Fruit fly (Drosophila melanogaster): Measurements from ENCODE around the gene CG6013.

CG6013 gene

dm6 chr3R:19010923-19011322, 20.4 kb upstream of the CG6013 start (continued):
- TF ChIP-seq pnt (GFP tag; optimal IDR thresholded peaks at IDR 0.05) (no peak), cato (GFP tag; optimal IDR thresholded peaks at IDR 0.05; ENCODE audit: borderline replicate concordance) (no peak), danr (GFP tag; IDR thresholded peaks at IDR 0.05) (no peak), CG9797 (GFP tag; optimal IDR thresholded peaks at IDR 0.05) (no peak), fd64A (GFP tag; optimal IDR thresholded peaks at IDR 0.05) (no peak), CG11093 (GFP tag; IDR thresholded peaks at IDR 0.05) (no peak), CG15073 (GFP tag; optimal IDR thresholded peaks at IDR 0.05) (no peak), CG6689 (GFP tag; IDR thresholded peaks at IDR 0.05) (no peak), CG12236 (GFP tag; optimal IDR thresholded peaks at IDR 0.05) (no peak), NfI (GFP tag; optimal IDR thresholded peaks at IDR 0.05) (no peak), Pdp1 (GFP tag; optimal IDR thresholded peaks at IDR 0.05) (peak in 1 of 2 experiments; percentile 51), pan (optimal IDR thresholded peaks at IDR 0.05) (no peak), pan (GFP tag; optimal IDR thresholded peaks at IDR 0.05 in 1 of 2, IDR thresholded peaks at IDR 0.05 in 1 of 2) (no peak), CG5245 (GFP tag; optimal IDR thresholded peaks at IDR 0.05) (no peak), Doc3 (GFP tag; IDR thresholded peaks at IDR 0.05; ENCODE audit: partially characterized antibody) (no peak), CG2889 (GFP tag; IDR thresholded peaks at IDR 0.05) (no peak), ERR (GFP tag; optimal IDR thresholded peaks at IDR 0.05) (no peak), CG16815 (GFP tag; optimal IDR thresholded peaks at IDR 0.05) (no peak), Xbp1 (GFP tag; optimal IDR thresholded peaks at IDR 0.05) (no peak), CG17912 (GFP tag; optimal IDR thresholded peaks at IDR 0.05) (no peak), CG13123 (GFP tag; optimal IDR thresholded peaks at IDR 0.05) (no peak), sima (GFP tag; optimal IDR thresholded peaks at IDR 0.05) (no peak), CG3281 (GFP tag; optimal IDR thresholded peaks at IDR 0.05) (peak; percentile 6), Lpt (GFP tag; optimal IDR thresholded peaks at IDR 0.05) (no peak), da (GFP tag; optimal IDR thresholded peaks at IDR 0.05) (no peak), zen (tag; optimal IDR thresholded peaks at IDR 0.05) (peak; percentile 43), ash1 (GFP tag; optimal IDR thresholded peaks at IDR 0.05) (no peak), CG9932 (GFP tag; IDR thresholded peaks at IDR 0.05) (no peak), CG17829 (tag; optimal IDR thresholded peaks at IDR 0.05) (no peak), PHDP (tag; optimal IDR thresholded peaks at IDR 0.05) (peak; percentile 52), fru (optimal IDR thresholded peaks at IDR 0.05) (no peak), HHEX (GFP tag; optimal IDR thresholded peaks at IDR 0.05) (peak; percentile 32), exex (tag; optimal IDR thresholded peaks at IDR 0.05) (no peak), repo (GFP tag; optimal IDR thresholded peaks at IDR 0.05) (no peak), org-1 (GFP tag; optimal IDR thresholded peaks at IDR 0.05) (no peak), z (GFP tag; IDR thresholded peaks at IDR 0.05) (no peak), sc (optimal IDR thresholded peaks at IDR 0.05) (no peak), sc (GFP tag; optimal IDR thresholded peaks at IDR 0.05) (no peak), CG11560 (tag; IDR thresholded peaks at IDR 0.05) (no peak), CG9437 (GFP tag; optimal IDR thresholded peaks at IDR 0.05) (no peak), Sry-β (GFP tag; optimal IDR thresholded peaks at IDR 0.05) (no peak), CG9876 (GFP tag; optimal IDR thresholded peaks at IDR 0.05) (no peak), HmgZ (tag; optimal IDR thresholded peaks at IDR 0.05) (no peak), tll (GFP tag; optimal IDR thresholded peaks at IDR 0.05) (peak in 1 of 2 experiments; percentile 36), CG8765 (GFP tag; IDR thresholded peaks at IDR 0.05) (no peak), pita (GFP tag; optimal IDR thresholded peaks at IDR 0.05) (no peak), gem (tag; optimal IDR thresholded peaks at IDR 0.05) (peak; percentile 46), gce (GFP tag; IDR thresholded peaks at IDR 0.05) (no peak), trem (tag; optimal IDR thresholded peaks at IDR 0.05) (no peak), lab (GFP tag; optimal IDR thresholded peaks at IDR 0.05) (peak; percentile 42), klu (GFP tag; IDR thresholded peaks at IDR 0.05) (no peak), chn (GFP tag; optimal IDR thresholded peaks at IDR 0.05) (no peak), zfh2 (GFP tag; optimal IDR thresholded peaks at IDR 0.05) (no peak)

All from whole organism, embryonic.